Worm (Caenorhabditis elegans) whole organism, L4 larva: Measurements from ENCODE around the gene sra-29.

Experiments used
- F10B5.3 ChIP-seq: sonication (generic microtip); optimal IDR thresholded peaks from 2 replicates; lab custom pipeline; 2016; ENCODE audit warnings: mild to moderate bottlenecking, missing genetic modification characterization, missing compliant biosample characterization
- F49E8.2 ChIP-seq: sonication (generic microtip); optimal IDR thresholded peaks from 2 replicates; lab custom pipeline; 2016; ENCODE audit warnings: missing compliant biosample characterization, mild to moderate bottlenecking, missing genetic modification characterization, borderline replicate concordance
- R02D3.7 ChIP-seq: fragments of 150-350 bp; sonication (generic microtip); optimal IDR thresholded peaks from 3 replicates; lab custom pipeline; 2014; ENCODE audit warnings: missing biosample characterization, missing genetic modification characterization
- T26A8.4 ChIP-seq: fragments of 200-800 bp; sonication (Bioruptor generic); IDR thresholded peaks from 2 replicates; pipeline ENCODE4 v1.3.6; 2022; ENCODE audit warnings: missing genetic modification characterization, missing compliant biosample characterization
- ZK546.5 ChIP-seq, 2 experiments: sonication (generic microtip); optimal IDR thresholded peaks; 2 replicates each; lab custom pipeline; 2017; ENCODE audit warnings: missing biosample characterization in 2 of 2, missing genetic modification characterization in 2 of 2
- aha-1 ChIP-seq: fragments of 150-350 bp; peaks from one replicate; lab custom pipeline; 2014; ENCODE audit warnings: missing biosample characterization, missing genetic modification characterization
- aly-2 ChIP-seq: sonication (generic microtip); optimal IDR thresholded peaks from 2 replicates; lab custom pipeline; 2018; ENCODE audit warnings: missing biosample characterization, missing genetic modification characterization
- arid-1 ChIP-seq: fragments of 200-800 bp; sonication (Bioruptor generic); conservative IDR thresholded peaks from 2 replicates; pipeline ENCODE4 v1.3.6; 2022; ENCODE audit warnings: missing genetic modification reagents, missing genetic modification characterization, missing compliant biosample characterization
- ceh-32 ChIP-seq: sonication (generic microtip); optimal IDR thresholded peaks from 2 replicates; lab custom pipeline; 2016; ENCODE audit warnings: mild to moderate bottlenecking, missing genetic modification characterization, missing compliant biosample characterization; ENCODE audit not compliant: poor library complexity
- cey-2 ChIP-seq: sonication (generic microtip); optimal IDR thresholded peaks from 3 replicates; lab custom pipeline; 2017; ENCODE audit warnings: missing genetic modification characterization, mild to moderate bottlenecking, missing compliant biosample characterization, antibody characterized with exemption, borderline replicate concordance; ENCODE audit not compliant: insufficient read depth
- daf-19 ChIP-seq: fragments of 200-800 bp; sonication (Bioruptor generic); conservative IDR thresholded peaks from 2 replicates; pipeline ENCODE4 v1.3.6; 2022; ENCODE audit warnings: missing genetic modification characterization, missing compliant biosample characterization
- daf-8 ChIP-seq: fragments of 200-800 bp; sonication (Bioruptor generic); IDR thresholded peaks from 2 replicates; pipeline ENCODE4 v1.3.6; 2022; ENCODE audit warnings: missing genetic modification characterization, missing compliant biosample characterization
- dmd-8 ChIP-seq: fragments of 200-800 bp; sonication (Bioruptor generic); IDR thresholded peaks from 2 replicates; pipeline ENCODE4 v1.3.6; 2022; ENCODE audit warnings: missing genetic modification characterization, missing compliant biosample characterization
- dve-1 ChIP-seq: sonication (generic microtip); optimal IDR thresholded peaks from 2 replicates; lab custom pipeline; 2017; ENCODE audit warnings: antibody characterized with exemption, mild to moderate bottlenecking, missing genetic modification characterization, missing compliant biosample characterization; ENCODE audit not compliant: insufficient read depth
- egl-27 ChIP-seq: sonication (generic microtip); optimal IDR thresholded peaks from 3 replicates; lab custom pipeline; 2017; ENCODE audit warnings: missing biosample characterization, missing genetic modification reagents, missing genetic modification characterization
- egl-43 ChIP-seq: fragments of 200-800 bp; sonication (Bioruptor generic); IDR thresholded peaks from 2 replicates; pipeline ENCODE4 v1.3.6; 2022; ENCODE audit warnings: missing genetic modification reagents, missing genetic modification characterization, missing compliant biosample characterization
- gei-8 ChIP-seq: fragments of 200-800 bp; sonication (Bioruptor generic); optimal IDR thresholded peaks from 2 replicates; lab custom pipeline; 2018; ENCODE audit warnings: mild to moderate bottlenecking, missing genetic modification characterization, missing compliant biosample characterization
- hif-1 ChIP-seq, 2 experiments: sonication (generic microtip); optimal IDR thresholded peaks; 2 replicates each; lab custom pipeline; 2016 to 2017; ENCODE audit warnings: missing compliant biosample characterization in 2 of 2, missing genetic modification characterization in 2 of 2, missing genetic modification reagents in 2 of 2, missing genotype in 2 of 2, mild to moderate bottlenecking in 1 of 2
- hlh-11 ChIP-seq: fragments of 200-800 bp; sonication (Bioruptor generic); optimal IDR thresholded peaks from 2 replicates; lab custom pipeline; 2018; ENCODE audit warnings: mild to moderate bottlenecking, missing genetic modification characterization, missing compliant biosample characterization
- hlh-30 ChIP-seq: sonication (generic microtip); optimal IDR thresholded peaks from 2 replicates; lab custom pipeline; 2017; ENCODE audit warnings: antibody characterized with exemption, mild to moderate bottlenecking, missing genetic modification characterization, missing compliant biosample characterization; ENCODE audit not compliant: insufficient read depth
- hmg-1.1 ChIP-seq: fragments of 200-800 bp; sonication (Bioruptor generic); IDR thresholded peaks from 2 replicates; pipeline ENCODE4 v1.3.6; 2022; ENCODE audit warnings: missing genetic modification reagents, missing genetic modification characterization, missing compliant biosample characterization
- lim-7 ChIP-seq: fragments of 200-800 bp; sonication (Bioruptor generic); IDR thresholded peaks from 2 replicates; pipeline ENCODE4 v1.3.6; 2022; ENCODE audit warnings: missing genetic modification characterization, missing compliant biosample characterization
- lin-1 ChIP-seq: fragments of 200-800 bp; sonication (Bioruptor generic); IDR thresholded peaks from 2 replicates; pipeline ENCODE4 v1.3.6; 2022; ENCODE audit warnings: missing genetic modification reagents, missing genetic modification characterization, missing compliant biosample characterization
- lin-13 ChIP-seq: fragments of 150-350 bp; optimal IDR thresholded peaks from 2 replicates; lab custom pipeline; 2014; ENCODE audit warnings: missing biosample characterization, missing genetic modification reagents, missing genetic modification characterization
- lir-3 ChIP-seq: sonication (generic microtip); optimal IDR thresholded peaks from 2 replicates; lab custom pipeline; 2016; ENCODE audit warnings: mild to moderate bottlenecking, missing genetic modification characterization, missing compliant biosample characterization
- lsy-2 ChIP-seq, 2 experiments: fragments of 150-350 bp in 1 of 2; sonication (generic microtip) in 1 of 2; optimal IDR thresholded peaks; 2 replicates each; lab custom pipeline; 2014 to 2017; ENCODE audit warnings: missing biosample characterization in 2 of 2, missing genetic modification characterization in 2 of 2
- mep-1 ChIP-seq: fragments of 150-350 bp; sonication (generic microtip); optimal IDR thresholded peaks from 3 replicates; lab custom pipeline; 2014; ENCODE audit warnings: missing biosample characterization, missing genetic modification characterization
- mes-2 ChIP-seq: sonication (generic microtip); optimal IDR thresholded peaks from 2 replicates; lab custom pipeline; 2016; ENCODE audit warnings: missing genotype, mild to moderate bottlenecking, missing genetic modification characterization, missing compliant biosample characterization; ENCODE audit not compliant: poor library complexity, severe bottlenecking
- mxl-3 ChIP-seq: fragments of 200-800 bp; sonication (Bioruptor generic); optimal IDR thresholded peaks from 2 replicates; lab custom pipeline; 2018; ENCODE audit warnings: mild to moderate bottlenecking, missing genetic modification characterization, missing compliant biosample characterization
- nhr-102 ChIP-seq: sonication (generic microtip); optimal IDR thresholded peaks from 2 replicates; lab custom pipeline; 2016; ENCODE audit warnings: mild to moderate bottlenecking, missing genetic modification characterization, moderate library complexity, missing compliant biosample characterization
- nhr-111 ChIP-seq: fragments of 200-800 bp; sonication (Bioruptor generic); optimal IDR thresholded peaks from 2 replicates; lab custom pipeline; 2018; ENCODE audit warnings: mild to moderate bottlenecking, missing genetic modification characterization, missing compliant biosample characterization
- nhr-237 ChIP-seq: sonication (generic microtip); optimal IDR thresholded peaks from 2 replicates; lab custom pipeline; 2017; ENCODE audit warnings: missing biosample characterization, missing genetic modification characterization
- nhr-48 ChIP-seq: sonication (generic microtip); optimal IDR thresholded peaks from 2 replicates; lab custom pipeline; 2016; ENCODE audit warnings: mild to moderate bottlenecking, missing genetic modification characterization, missing compliant biosample characterization
- nhr-6 ChIP-seq: fragments of 150-350 bp; optimal IDR thresholded peaks from 2 replicates; lab custom pipeline; 2014; ENCODE audit warnings: missing biosample characterization, missing genetic modification characterization
- pha-4 ChIP-seq, 2 experiments: fragments of 150-350 bp in 1 of 2; fragments of 200-800 bp in 1 of 2; sonication (Bioruptor generic) in 1 of 2; IDR thresholded peaks in 1 of 2; optimal IDR thresholded peaks in 1 of 2; 2 replicates each; pipeline versions ENCODE4 v1.3.6 to Lab custom; 2014 to 2022; ENCODE audit warnings: missing genetic modification characterization in 2 of 2, missing genetic modification reagents in 2 of 2, missing biosample characterization in 1 of 2, missing compliant biosample characterization in 1 of 2
- rbr-2 ChIP-seq: sonication (generic microtip); optimal IDR thresholded peaks from 2 replicates; lab custom pipeline; 2016; ENCODE audit warnings: missing genotype, missing genetic modification characterization, missing compliant biosample characterization
- spr-1 ChIP-seq: sonication (generic microtip); optimal IDR thresholded peaks from 2 replicates; lab custom pipeline; 2016; ENCODE audit warnings: mild to moderate bottlenecking, missing genetic modification characterization, missing compliant biosample characterization
- unc-130 ChIP-seq: sonication (generic microtip); optimal IDR thresholded peaks from 2 replicates; lab custom pipeline; 2016; ENCODE audit warnings: missing genetic modification reagents, missing genetic modification characterization, missing compliant biosample characterization
- unc-39 ChIP-seq: sonication (generic microtip); optimal IDR thresholded peaks from 2 replicates; lab custom pipeline; 2017; ENCODE audit warnings: missing biosample characterization, missing genetic modification characterization
- zip-2 ChIP-seq: fragments of 150-350 bp; optimal IDR thresholded peaks from 2 replicates; lab custom pipeline; 2014; ENCODE audit warnings: missing biosample characterization, missing genetic modification characterization
- ztf-11 ChIP-seq: fragments of 150-350 bp; optimal IDR thresholded peaks from 2 replicates; lab custom pipeline; 2014; ENCODE audit warnings: missing biosample characterization, missing genetic modification characterization

The sra-29 gene

ce11 chrII:6608626-6609025, 33.1 kb upstream of the sra-29 start:
- peak; percentile 96 for TF ChIP-seq aha-1 (tag; lab: Kevin White, UChicago)
- no peak for TF ChIP-seq nhr-111 (GFP tag; lab: Kevin White, UChicago)
- TF ChIP-seq, all 104 proteins: peak for 1

- TF ChIP-seq mes-2 (tag; lab: Kevin White, UChicago) = peak; percentile 70
- TF ChIP-seq aly-2 (tag; lab: Kevin White, UChicago) = no peak
- TF ChIP-seq lsy-2 (tag; optimal IDR thresholded peaks at IDR 0.05; lab: Kevin White, UChicago) = peak in 1 of 2 experiments; percentile 34
- peak; percentile 20 for TF ChIP-seq F49E8.2 (tag; lab: Kevin White, UChicago)
- no peak for TF ChIP-seq nhr-48 (tag; lab: Kevin White, UChicago)
- peak; percentile 1 for TF ChIP-seq mep-1 (tag; lab: Kevin White, UChicago)
- no peak for TF ChIP-seq daf-19
- no peak for TF ChIP-seq lin-1
- no peak for TF ChIP-seq unc-130 (GFP tag; lab: Kevin White, UChicago)
- peak; percentile 19 for TF ChIP-seq dve-1
- no peak for TF ChIP-seq nhr-237
- TF ChIP-seq lin-13 (GFP tag; lab: Kevin White, UChicago) = no peak
- TF ChIP-seq R02D3.7 (tag; lab: Kevin White, UChicago) = no peak
- peak; percentile 50 for TF ChIP-seq hmg-1.1
- TF ChIP-seq egl-43 (GFP tag; lab: Robert Waterston, UW) = no peak
- TF ChIP-seq egl-27 (tag; lab: Kevin White, UChicago) = no peak
- no peak for TF ChIP-seq lim-7 (GFP tag; lab: Robert Waterston, UW)
- TF ChIP-seq T26A8.4 (GFP tag; lab: Robert Waterston, UW) = no peak
- no peak for TF ChIP-seq lir-3 (tag; lab: Kevin White, UChicago)
- no peak for TF ChIP-seq cey-2
- TF ChIP-seq pha-4 (GFP tag; IDR thresholded peaks at IDR 0.05; lab: Robert Waterston, UW) = no peak
- TF ChIP-seq pha-4 (tag; optimal IDR thresholded peaks at IDR 0.05; lab: Kevin White, UChicago) = no peak
- no peak for TF ChIP-seq F10B5.3
- TF ChIP-seq unc-39 (tag; lab: Kevin White, UChicago) = no peak
- no peak for TF ChIP-seq hlh-30
- no peak for TF ChIP-seq daf-8 (GFP tag; lab: Robert Waterston, UW)
- no peak for TF ChIP-seq nhr-102 (tag; lab: Kevin White, UChicago)
- TF ChIP-seq hif-1 (tag; optimal IDR thresholded peaks at IDR 0.05; lab: Kevin White, UChicago) = no peak
- peak; percentile 10 for TF ChIP-seq hlh-11 (tag; lab: Kevin White, UChicago)
- TF ChIP-seq zip-2 = no peak
- no peak for TF ChIP-seq gei-8
- peak; percentile 21 for TF ChIP-seq aha-1 (tag; lab: Kevin White, UChicago)
- TF ChIP-seq mxl-3 = no peak
- no peak for TF ChIP-seq dmd-8
- TF ChIP-seq ceh-32 (tag; lab: Kevin White, UChicago) = no peak
- TF ChIP-seq rbr-2 = peak; percentile 14
- no peak for TF ChIP-seq ZK546.5 (tag; optimal IDR thresholded peaks at IDR 0.05; lab: Kevin White, UChicago)
- no peak for TF ChIP-seq arid-1
- peak; percentile 35 for TF ChIP-seq nhr-6
- peak; percentile 17 for TF ChIP-seq spr-1 (tag; lab: Kevin White, UChicago)
- no peak for TF ChIP-seq ztf-11 (tag; lab: Kevin White, UChicago)
- TF ChIP-seq, all 104 proteins: peak for 11
These were observed 25.4 kb upstream of the sra-29 start, which contains the start of gene vps-33.2 for ce11 chrII:6600973-6601372. Gene vps-33.2, plus strand, starts transcription at chrII:6601216.
